Worm (Caenorhabditis elegans) whole organism, L3 larva: ENCODE data around the gene nhr-99.

Experiments
- ZK546.5 ChIP-seq: sonication (generic microtip); optimal IDR thresholded peaks from 2 replicates; lab custom pipeline; 2017; ENCODE audit warnings: missing biosample characterization, missing genetic modification characterization
- ama-1 ChIP-seq: fragments of 150-350 bp; optimal IDR thresholded peaks from 2 replicates; lab custom pipeline; 2018
- ceh-82 ChIP-seq: fragments of 150-350 bp; optimal IDR thresholded peaks from 2 replicates; lab custom pipeline; 2014; ENCODE audit warnings: missing biosample characterization, missing genetic modification characterization
- fkh-2 ChIP-seq: fragments of 150-350 bp; optimal IDR thresholded peaks from 2 replicates; lab custom pipeline; 2014; ENCODE audit warnings: missing biosample characterization, missing genetic modification reagents, missing genetic modification characterization
- jun-1 ChIP-seq: fragments of 150-350 bp; optimal IDR thresholded peaks from 2 replicates; lab custom pipeline; 2014; ENCODE audit warnings: missing biosample characterization, missing genetic modification reagents, missing genetic modification characterization
- sea-2 ChIP-seq: fragments of 150-350 bp; sonication (generic microtip); optimal IDR thresholded peaks from 4 replicates; lab custom pipeline; 2014; ENCODE audit warnings: missing biosample characterization, missing genetic modification reagents, missing genetic modification characterization
- tbx-2 ChIP-seq: sonication (generic microtip); optimal IDR thresholded peaks from 2 replicates; lab custom pipeline; 2016; ENCODE audit warnings: mild to moderate bottlenecking, missing genetic modification characterization, missing compliant biosample characterization

DNA sequence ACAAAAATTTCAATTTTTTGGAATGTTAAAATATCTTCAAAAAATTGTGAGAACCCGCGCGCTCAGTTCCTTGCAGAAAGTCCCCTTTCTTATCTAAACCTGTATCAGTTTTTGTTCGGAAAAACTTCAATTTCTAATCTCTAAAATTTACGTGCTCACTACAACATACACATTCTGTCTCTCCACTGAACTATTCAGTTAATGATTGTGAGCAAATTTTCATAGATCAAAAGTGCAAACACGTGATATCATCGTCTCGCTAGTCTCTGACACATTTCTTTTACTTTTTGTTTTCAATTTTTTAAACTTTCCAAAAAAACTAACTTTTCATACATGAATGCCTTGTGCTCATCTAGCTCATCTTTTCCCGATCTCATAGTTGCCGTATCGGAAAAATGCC lies 15.1 kb upstream of the nhr-99 start, which contains the start of gene nhr-203:
- TF ChIP-seq ama-1 (lab: Kevin White, UChicago) = no peak
- no peak for TF ChIP-seq sea-2
- TF ChIP-seq ZK546.5 = no peak
- no peak for TF ChIP-seq tbx-2 (tag; lab: Kevin White, UChicago)
- no peak for TF ChIP-seq fkh-2 (tag; lab: Kevin White, UChicago)
- no peak for TF ChIP-seq ceh-82
- TF ChIP-seq jun-1 (tag; lab: Kevin White, UChicago) = no peak
